Worm (Caenorhabditis elegans) whole organism, early embryonic: ENCODE results near the gene fbxa-179.

ENCODE experiments used
- B0310.2 ChIP-seq: sonication (generic microtip); optimal IDR thresholded peaks from 2 replicates; lab custom pipeline; 2016; ENCODE audit warnings: mild to moderate bottlenecking, missing genetic modification characterization, missing compliant biosample characterization
- F13C5.2 ChIP-seq: sonication (generic microtip); optimal IDR thresholded peaks from 2 replicates; lab custom pipeline; 2017; ENCODE audit warnings: mild to moderate bottlenecking, missing genetic modification characterization, inconsistent platforms, missing compliant biosample characterization
- aly-1 ChIP-seq: sonication (generic microtip); optimal IDR thresholded peaks from 2 replicates; lab custom pipeline; 2016; ENCODE audit warnings: missing genetic modification characterization, missing compliant biosample characterization
- ama-1 ChIP-seq: fragments of 150-350 bp; optimal IDR thresholded peaks from 2 replicates; lab custom pipeline; 2014
- ceh-13 ChIP-seq: fragments of 200-800 bp; sonication (Bioruptor generic); optimal IDR thresholded peaks from 2 replicates; lab custom pipeline; 2018; ENCODE audit warnings: mild to moderate bottlenecking, missing genetic modification characterization, missing compliant biosample characterization
- ceh-36 ChIP-seq: sonication (generic microtip); optimal IDR thresholded peaks from 2 replicates; lab custom pipeline; 2016; ENCODE audit warnings: missing genetic modification characterization, inconsistent platforms, missing compliant biosample characterization
- ets-7 ChIP-seq: sonication (generic microtip); optimal IDR thresholded peaks from 2 replicates; lab custom pipeline; 2016; ENCODE audit warnings: missing genotype, missing genetic modification characterization, missing compliant biosample characterization
- flt-1 ChIP-seq: fragments of 200-800 bp; sonication (Bioruptor generic); IDR thresholded peaks from 2 replicates; pipeline ENCODE4 v1.3.6; 2022; ENCODE audit warnings: missing genetic modification characterization, missing compliant biosample characterization
- hmbx-1 ChIP-seq: sonication (generic microtip); optimal IDR thresholded peaks from 2 replicates; lab custom pipeline; 2016; ENCODE audit warnings: mild to moderate bottlenecking, missing genetic modification characterization, missing compliant biosample characterization
- hmg-4 ChIP-seq: fragments of 200-800 bp; sonication (Bioruptor generic); optimal IDR thresholded peaks from 2 replicates; lab custom pipeline; 2018; ENCODE audit warnings: mild to moderate bottlenecking, missing genetic modification characterization, missing compliant biosample characterization
- hnd-1 ChIP-seq: sonication (generic microtip); optimal IDR thresholded peaks from 2 replicates; lab custom pipeline; 2016; ENCODE audit warnings: missing genetic modification characterization, missing compliant biosample characterization
- pes-1 ChIP-seq: fragments of 200-800 bp; sonication (Bioruptor generic); IDR thresholded peaks from 2 replicates; pipeline ENCODE4 v1.3.6; 2022; ENCODE audit warnings: missing genetic modification reagents, missing genetic modification characterization, missing compliant biosample characterization
- scrt-1 ChIP-seq: fragments of 200-800 bp; sonication (Bioruptor generic); IDR thresholded peaks from 2 replicates; pipeline ENCODE4 v1.3.6; 2022; ENCODE audit warnings: missing genetic modification characterization, missing compliant biosample characterization
- sea-1 ChIP-seq: fragments of 200-800 bp; sonication (Bioruptor generic); conservative IDR thresholded peaks from 2 replicates; pipeline ENCODE4 v1.3.6; 2022; ENCODE audit warnings: missing genetic modification characterization, missing compliant biosample characterization
- tbx-11 ChIP-seq: fragments of 200-800 bp; sonication (Bioruptor generic); IDR thresholded peaks from 2 replicates; pipeline ENCODE4 v1.3.6; 2022; ENCODE audit warnings: missing genetic modification characterization, missing compliant biosample characterization
- tbx-37 ChIP-seq: fragments of 200-800 bp; sonication (Bioruptor generic); conservative IDR thresholded peaks from 2 replicates; pipeline ENCODE4 v1.3.6; 2022; ENCODE audit warnings: missing genetic modification reagents, missing genetic modification characterization, missing compliant biosample characterization
- tra-4 ChIP-seq: sonication (generic microtip); optimal IDR thresholded peaks from 2 replicates; lab custom pipeline; 2017; ENCODE audit warnings: missing genetic modification characterization, missing compliant biosample characterization

fbxa-179 gene

DNA sequence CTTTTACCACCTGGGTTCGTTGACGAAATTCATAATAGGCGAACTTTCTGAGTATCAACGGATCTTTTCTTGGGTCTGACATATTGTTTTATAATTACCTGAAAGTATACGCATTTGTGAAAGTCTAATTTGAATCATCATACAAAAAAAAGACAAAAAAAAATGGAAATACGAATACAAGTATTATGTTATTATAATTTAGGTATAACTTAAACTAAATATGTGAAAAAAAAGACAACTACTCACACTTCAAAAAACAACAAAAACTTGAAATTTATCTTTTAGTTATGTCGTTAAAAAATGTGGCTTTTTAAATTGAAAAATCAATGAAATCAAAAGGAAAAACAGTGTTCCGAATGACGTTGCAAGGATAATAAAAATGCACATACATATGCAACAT is at the start of gene fbxa-179:
TSS of gene fbxa-179 (minus strand) at position 101 of the 400 bp plus-strand sequence.
- TF ChIP-seq hmg-4 (GFP tag; lab: Kevin White, UChicago) (no peak), scrt-1 (GFP tag; lab: Robert Waterston, UW) (no peak), sea-1 (no peak), ceh-13 (GFP tag; lab: Kevin White, UChicago) (no peak), hmbx-1 (tag; lab: Kevin White, UChicago) (no peak), ama-1 (lab: Kevin White, UChicago) (no peak), pes-1 (GFP tag; lab: Robert Waterston, UW) (no peak), ceh-36 (no peak), tra-4 (no peak), B0310.2 (no peak), tbx-37 (GFP tag; lab: Robert Waterston, UW) (no peak), hnd-1 (tag; lab: Kevin White, UChicago) (no peak), ets-7 (tag; lab: Kevin White, UChicago) (no peak), aly-1 (tag; lab: Kevin White, UChicago) (no peak), flt-1 (GFP tag; lab: Robert Waterston, UW) (no peak), F13C5.2 (no peak), tbx-11 (no peak)

DNA sequence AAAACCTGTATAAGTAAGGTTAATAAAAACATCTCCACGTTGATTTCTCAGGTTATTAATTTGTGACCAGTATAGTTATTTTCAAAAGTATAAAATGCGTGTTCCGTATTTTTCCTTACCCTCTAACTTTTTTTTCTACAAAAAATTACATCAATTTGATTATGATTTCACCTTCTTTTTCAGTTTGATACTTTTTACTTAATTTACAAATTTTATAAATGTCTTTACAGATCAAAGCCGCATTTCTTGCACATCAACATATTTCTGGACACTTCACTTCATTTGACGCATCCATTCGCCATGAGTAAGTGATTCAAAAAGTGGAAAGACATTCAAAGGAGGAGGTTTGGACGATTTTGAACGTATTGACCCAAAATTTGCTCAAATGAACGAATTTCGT is 47.7 kb upstream of the fbxa-179 start, which contains the start of gene Y66C5A.2:
TSS of gene Y66C5A.2 (plus strand) at position 301 of the 400 bp plus-strand sequence.
- TF ChIP-seq pes-1 (GFP tag; lab: Robert Waterston, UW) (no peak), tra-4 (no peak), flt-1 (GFP tag; lab: Robert Waterston, UW) (no peak)

DNA sequence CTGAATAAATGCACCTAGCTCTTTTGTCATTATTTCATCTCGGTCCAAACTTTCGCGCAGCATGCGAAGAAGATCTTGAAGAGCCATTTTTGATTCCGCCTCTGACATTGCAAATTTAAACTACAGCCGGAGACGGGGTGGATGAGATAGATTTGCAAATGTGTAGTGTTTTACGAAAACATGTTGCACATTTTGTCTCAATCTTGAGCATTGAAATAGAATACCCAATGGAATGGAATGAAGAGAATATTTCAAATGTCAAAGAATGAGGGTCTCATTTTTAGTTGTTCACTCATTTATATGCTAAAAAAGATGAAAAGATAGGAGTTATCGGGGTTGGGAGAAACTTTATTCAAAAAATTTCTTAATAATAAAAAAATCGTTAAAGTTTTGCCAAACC is 42.7 kb upstream of the fbxa-179 start, which contains the start of gene Y66C5A.1:
TSS of gene Y66C5A.1 (minus strand) at position 101 of the 400 bp plus-strand sequence.
- TF ChIP-seq hmbx-1 (tag; lab: Kevin White, UChicago) (no peak), tbx-37 (GFP tag; lab: Robert Waterston, UW) (no peak), pes-1 (GFP tag; lab: Robert Waterston, UW) (no peak), scrt-1 (GFP tag; lab: Robert Waterston, UW) (no peak), ceh-13 (GFP tag; lab: Kevin White, UChicago) (no peak), tra-4 (no peak), aly-1 (tag; lab: Kevin White, UChicago) (no peak), hmg-4 (GFP tag; lab: Kevin White, UChicago) (no peak), hnd-1 (tag; lab: Kevin White, UChicago) (no peak)

DNA sequence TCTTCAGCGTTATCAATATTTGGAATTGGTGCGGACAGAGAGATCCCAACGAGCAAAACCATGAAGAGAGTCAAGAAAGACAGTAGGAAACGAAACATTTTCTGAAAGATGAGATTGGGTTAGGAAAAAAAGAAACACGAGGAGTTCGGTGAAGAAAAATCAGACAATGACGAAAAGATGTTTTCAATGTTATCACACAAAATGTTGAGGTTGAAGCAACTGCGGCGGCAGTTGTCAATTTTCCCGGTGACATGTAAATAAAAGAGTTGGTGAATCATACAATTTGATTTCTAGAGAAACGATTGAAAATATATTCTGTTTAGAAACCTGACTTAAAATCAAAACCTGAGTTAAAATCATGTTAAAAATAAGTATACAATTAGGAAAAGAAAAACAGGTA is 41.1 kb upstream of the fbxa-179 start, which contains the start of gene F23D12.7:
TSS of gene F23D12.7 (minus strand) at position 101 of the 400 bp plus-strand sequence.
- TF ChIP-seq flt-1 (GFP tag; lab: Robert Waterston, UW) (no peak), tbx-11 (no peak)

DNA sequence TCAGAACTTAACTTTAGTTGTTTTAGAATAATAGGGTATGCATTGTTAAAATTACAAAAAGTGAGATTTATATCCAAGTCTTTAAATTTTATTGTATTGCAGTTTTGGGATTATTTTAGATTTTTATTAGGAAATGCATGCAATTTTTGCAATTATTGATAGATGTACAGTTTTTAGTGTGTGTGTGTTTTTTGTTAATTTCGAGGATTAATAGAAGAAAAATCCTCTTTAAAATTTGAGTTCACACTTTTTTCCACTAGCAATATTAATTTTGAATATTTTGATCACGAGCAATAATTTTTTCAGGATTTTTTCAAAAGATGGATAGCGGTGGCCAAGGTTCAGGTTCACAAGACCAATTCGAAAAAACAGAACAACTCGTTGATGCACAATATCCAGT is 35.2 kb upstream of the fbxa-179 start, which contains the start of gene jmjd-3.2:
TSS of gene jmjd-3.2 (plus strand) at position 301 of the 400 bp plus-strand sequence.
- TF ChIP-seq pes-1 (GFP tag; lab: Robert Waterston, UW) (no peak), scrt-1 (GFP tag; lab: Robert Waterston, UW) (no peak), ets-7 (tag; lab: Kevin White, UChicago) (no peak), ceh-13 (GFP tag; lab: Kevin White, UChicago) (no peak), hnd-1 (tag; lab: Kevin White, UChicago) (no peak), aly-1 (tag; lab: Kevin White, UChicago) (no peak), hmbx-1 (tag; lab: Kevin White, UChicago) (no peak), F13C5.2 (no peak), tra-4 (no peak)

DNA sequence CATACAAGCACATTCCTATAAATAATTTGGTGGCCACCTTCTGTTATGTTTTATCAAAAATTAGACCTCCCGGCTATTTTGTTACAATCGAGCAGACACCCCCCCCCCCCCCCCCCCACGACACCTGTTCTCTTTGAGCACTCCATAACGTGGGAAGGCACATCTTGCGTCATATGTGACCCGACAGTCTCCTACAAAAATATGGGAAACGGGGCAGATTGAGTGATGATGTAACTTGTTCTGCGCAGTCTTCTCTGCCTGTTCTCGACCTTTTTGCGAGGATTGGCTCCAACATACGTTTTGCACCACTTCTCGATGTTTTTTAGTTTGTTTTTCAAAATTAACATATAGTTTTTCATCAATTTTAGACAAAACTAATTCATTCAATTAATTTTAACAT is 34.8 kb upstream of the fbxa-179 start:
- TF ChIP-seq hnd-1 (tag; lab: Kevin White, UChicago) (no peak), hmg-4 (GFP tag; lab: Kevin White, UChicago) (no peak), ets-7 (tag; lab: Kevin White, UChicago) (no peak), hmbx-1 (tag; lab: Kevin White, UChicago) (no peak), tbx-11 (no peak), F13C5.2 (no peak), scrt-1 (GFP tag; lab: Robert Waterston, UW) (no peak), B0310.2 (no peak), ceh-36 (no peak), sea-1 (no peak), aly-1 (tag; lab: Kevin White, UChicago) (no peak), ceh-13 (GFP tag; lab: Kevin White, UChicago) (no peak), tra-4 (no peak), ama-1 (lab: Kevin White, UChicago) (no peak), flt-1 (GFP tag; lab: Robert Waterston, UW) (no peak), pes-1 (GFP tag; lab: Robert Waterston, UW) (no peak), tbx-37 (GFP tag; lab: Robert Waterston, UW) (no peak)

DNA sequence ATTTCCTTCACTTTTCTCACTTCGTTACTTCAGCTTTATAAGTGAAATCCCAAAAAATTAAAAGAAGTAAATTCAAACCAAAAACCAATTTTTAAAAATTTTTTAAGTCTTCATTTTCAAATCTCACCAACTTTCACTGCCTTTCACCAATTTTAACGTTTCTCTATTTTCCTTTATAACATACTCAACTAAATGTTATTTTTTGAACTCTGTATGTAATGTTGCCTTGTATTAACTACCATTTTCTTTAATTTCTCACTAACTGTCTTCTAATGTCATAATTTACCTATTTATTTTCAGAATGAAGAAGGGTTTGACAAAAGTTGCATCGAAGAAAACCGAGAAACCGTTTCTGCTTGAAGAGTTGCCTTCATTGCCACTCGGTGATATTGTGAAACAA is 32.0 kb upstream of the fbxa-179 start, which contains the start of gene F23D12.4:
TSS of gene F23D12.4 (plus strand) at position 301 of the 400 bp plus-strand sequence.
- TF ChIP-seq pes-1 (GFP tag; lab: Robert Waterston, UW), result no peak
- TF ChIP-seq sea-1, result no peak
- no peak for TF ChIP-seq hmg-4 (GFP tag; lab: Kevin White, UChicago)
- no peak for TF ChIP-seq F13C5.2
- no peak for TF ChIP-seq ceh-13 (GFP tag; lab: Kevin White, UChicago)
- no peak for TF ChIP-seq aly-1 (tag; lab: Kevin White, UChicago)
- TF ChIP-seq hmbx-1 (tag; lab: Kevin White, UChicago), result no peak
- TF ChIP-seq ets-7 (tag; lab: Kevin White, UChicago), result no peak
- TF ChIP-seq B0310.2, result no peak
- TF ChIP-seq flt-1 (GFP tag; lab: Robert Waterston, UW), result no peak
- no peak for TF ChIP-seq ceh-36
- no peak for TF ChIP-seq scrt-1 (GFP tag; lab: Robert Waterston, UW)
- no peak for TF ChIP-seq tra-4
- no peak for TF ChIP-seq hnd-1 (tag; lab: Kevin White, UChicago)
- no peak for TF ChIP-seq tbx-37 (GFP tag; lab: Robert Waterston, UW)
- TF ChIP-seq tbx-11, result no peak
- TF ChIP-seq ama-1 (lab: Kevin White, UChicago), result no peak
